Worm (Caenorhabditis elegans) whole organism, dauer: ENCODE data around the gene clec-228.
"Not testable (repeated sequence)": the region's sequence is repeated elsewhere in the genome, so short reads cannot be mapped to it uniquely, and the experiment has no call there.

ENCODE experiments used
- unc-62 ChIP-seq: sonication (generic microtip); optimal IDR thresholded peaks from 2 replicates; lab custom pipeline; 2017; ENCODE audit warnings: missing biosample characterization, missing genetic modification reagents, missing genetic modification characterization

clec-228 gene

ce11 chrV:15337405-15337804 lies 1.9 kb downstream of the clec-228 start, which contains the start of gene wrt-7:
wrt-7 (minus strand) TSS chrV:15337505.
- no peak for TF ChIP-seq unc-62 (GFP tag; lab: Kevin White, UChicago)

- TF ChIP-seq unc-62 (GFP tag; lab: Kevin White, UChicago), result no peak
Measured at ce11 chrV:15332851-15333250, 6.4 kb downstream of the clec-228 start, which contains the start of gene srw-113. srw-113 (plus strand) TSS chrV:15333151.

- TF ChIP-seq unc-62 (GFP tag; lab: Kevin White, UChicago), result no peak
Measured at ce11 chrV:15330314-15330713, 8.9 kb downstream of the clec-228 start, which contains the start of gene srh-295. srh-295 (plus strand) TSS chrV:15330614.

DNA sequence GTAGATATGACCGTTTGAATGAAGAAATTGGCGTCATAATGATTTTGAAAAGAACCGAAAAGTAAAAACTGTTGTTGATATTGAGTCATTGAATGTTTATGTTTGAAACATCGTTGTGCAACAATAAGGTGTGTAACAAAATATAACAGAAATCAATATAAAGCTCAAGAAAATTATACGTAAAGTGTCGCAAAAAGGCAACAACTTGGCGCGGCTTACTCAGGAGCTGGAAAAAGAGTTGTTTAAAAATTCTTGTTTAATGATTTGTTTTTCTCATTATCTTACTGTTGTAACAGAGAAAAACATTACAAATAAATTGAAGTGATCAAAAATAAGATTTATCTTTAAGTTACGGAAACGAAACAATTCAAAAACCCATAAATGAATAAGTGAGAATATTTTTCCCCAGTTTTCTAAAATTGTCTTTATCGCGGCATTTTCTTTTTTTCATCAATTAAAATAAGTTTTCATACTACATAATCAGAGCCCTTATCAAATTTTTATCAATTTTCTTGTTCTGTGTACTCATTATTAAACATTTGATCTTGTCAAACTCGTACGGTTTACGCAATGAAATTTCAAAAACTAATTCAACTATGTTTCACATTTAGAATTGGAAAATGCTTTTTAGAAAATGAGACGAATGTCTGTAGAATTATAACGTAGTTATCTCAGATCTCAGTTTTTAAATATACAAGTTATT lies 11.4 kb downstream of the clec-228 start, which contains the start of gene ZK1037.6:
ZK1037.6 (minus strand) TSS at position 51 of the 703 bp plus-strand sequence.
- TF ChIP-seq unc-62 (GFP tag; lab: Kevin White, UChicago), result no peak

DNA sequence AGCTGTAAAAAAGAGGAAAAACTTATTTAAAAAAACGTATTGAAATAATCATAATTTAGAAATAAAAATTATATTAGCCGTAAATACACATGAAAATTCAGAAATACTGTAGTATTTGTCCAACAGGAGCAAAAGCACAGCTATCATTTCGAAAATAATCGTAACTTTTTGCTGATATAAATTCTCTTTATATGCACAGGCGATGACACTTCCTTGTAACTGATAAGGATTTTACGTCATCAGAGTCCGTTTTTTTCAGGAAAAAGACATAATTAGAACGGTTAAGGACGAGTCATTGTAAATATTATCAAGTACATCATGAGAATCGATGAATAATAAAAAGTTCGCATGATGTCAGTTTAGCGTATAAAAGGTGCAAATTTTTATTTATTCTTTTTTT lies 15.8 kb downstream of the clec-228 start:
- no peak for TF ChIP-seq unc-62 (GFP tag; lab: Kevin White, UChicago)

- TF ChIP-seq unc-62 (GFP tag; lab: Kevin White, UChicago), result not testable (repeated sequence)
Measured at ce11 chrV:15322653-15323052, 16.6 kb downstream of the clec-228 start, which contains the start of gene nhr-247. nhr-247 (plus strand) TSS chrV:15322982.

- TF ChIP-seq unc-62 (GFP tag; lab: Kevin White, UChicago), result no peak
Measured at ce11 chrV:15318638-15319037, 20.6 kb downstream of the clec-228 start, which contains the start of gene nhr-291. nhr-291 (plus strand) TSS chrV:15318961.

DNA sequence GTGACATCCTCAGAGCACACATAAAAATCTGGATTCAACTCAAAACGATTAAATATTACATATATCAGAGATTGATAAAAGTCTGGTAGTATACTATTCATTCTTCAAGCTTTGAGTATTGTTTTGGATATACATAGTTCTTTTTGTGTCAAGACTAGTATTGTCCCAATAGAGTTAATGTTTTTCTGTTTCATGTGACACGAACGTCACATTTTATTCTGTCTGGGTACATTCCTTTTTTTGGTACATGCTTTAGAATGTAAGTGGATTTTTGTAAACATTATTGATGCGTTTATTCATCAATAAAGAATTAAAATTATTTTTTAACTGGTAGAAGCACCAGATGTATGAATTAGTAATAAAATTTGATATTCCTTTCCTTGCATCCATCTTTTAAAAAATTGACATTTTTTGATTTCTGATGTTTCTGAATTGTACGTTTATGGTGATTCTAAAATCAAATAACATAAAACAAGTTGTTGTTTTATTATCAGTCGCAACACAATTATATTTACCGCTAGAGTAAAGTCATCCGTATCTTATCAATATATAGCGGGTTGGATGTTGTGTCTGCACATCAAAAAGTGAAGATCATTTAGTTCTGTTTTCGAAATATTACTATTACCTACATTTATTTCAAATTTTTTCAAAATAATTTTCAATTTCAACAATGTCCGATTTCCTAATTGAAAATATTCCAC lies 23.3 kb downstream of the clec-228 start, which contains the start of the genes srt-22 and nhr-246:
srt-22 (minus strand) TSS at position 101 of the 701 bp plus-strand sequence.
nhr-246 (plus strand) TSS at position 651 of the 701 bp plus-strand sequence.
- no peak for TF ChIP-seq unc-62 (GFP tag; lab: Kevin White, UChicago)

- no peak for TF ChIP-seq unc-62 (GFP tag; lab: Kevin White, UChicago)
Measured at ce11 chrV:15313529-15313928, 25.7 kb downstream of the clec-228 start.

- no peak for TF ChIP-seq unc-62 (GFP tag; lab: Kevin White, UChicago)
Measured at ce11 chrV:15310780-15311179, 28.5 kb downstream of the clec-228 start, which contains the start of gene irld-62. irld-62 (plus strand) TSS chrV:15311080.

- no peak for TF ChIP-seq unc-62 (GFP tag; lab: Kevin White, UChicago)
Measured at ce11 chrV:15309011-15309410, 30.3 kb downstream of the clec-228 start, which contains the start of gene srz-10. srz-10 (minus strand) TSS chrV:15309098.

ce11 chrV:15306745-15307144 lies 32.5 kb downstream of the clec-228 start, which contains the start of gene T26H8.4:
T26H8.4 (minus strand) TSS chrV:15306845.
- no peak for TF ChIP-seq unc-62 (GFP tag; lab: Kevin White, UChicago)

DNA sequence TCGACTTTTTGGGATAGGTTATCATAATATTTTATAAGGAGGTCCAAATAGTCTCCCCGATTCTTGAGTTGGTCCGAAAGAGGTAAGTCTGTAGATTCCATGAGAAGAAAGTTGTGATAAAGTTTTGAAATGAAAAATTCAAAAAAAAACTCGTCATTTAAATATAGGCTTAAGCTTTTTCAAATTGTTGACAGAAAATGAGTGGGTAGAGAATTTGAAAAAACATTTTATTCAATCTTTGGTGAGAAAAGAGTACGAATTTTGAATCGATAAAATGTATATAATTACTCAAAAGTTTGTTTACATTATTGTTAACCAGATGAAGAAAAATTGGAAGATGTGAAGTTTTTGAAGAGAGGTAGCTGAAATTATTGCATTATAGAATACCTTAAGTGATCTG lies 33.8 kb downstream of the clec-228 start, which contains the start of gene T26H8.5:
T26H8.5 (minus strand) TSS at position 101 of the 400 bp plus-strand sequence.
- no peak for TF ChIP-seq unc-62 (GFP tag; lab: Kevin White, UChicago)

DNA sequence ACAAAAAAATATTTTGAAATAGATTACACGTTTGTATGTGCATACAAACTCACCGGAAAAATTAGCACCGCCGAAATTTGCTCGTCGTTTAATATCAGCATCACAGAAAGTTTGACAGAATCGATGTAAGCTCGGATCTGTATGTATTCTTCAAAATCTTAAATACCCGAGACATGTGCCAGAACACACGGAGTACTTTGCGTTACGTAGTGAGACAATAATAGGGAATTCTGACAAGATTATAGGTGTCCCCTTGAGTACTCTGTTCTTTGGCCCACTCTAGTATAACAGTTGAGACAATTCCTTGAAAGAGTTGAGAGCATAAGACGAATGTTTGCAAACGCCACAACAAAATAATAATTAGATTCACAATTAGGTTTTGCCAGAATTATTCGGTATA lies 35.6 kb downstream of the clec-228 start, which contains the start of gene srx-48:
srx-48 (minus strand) TSS at position 101 of the 400 bp plus-strand sequence.
- TF ChIP-seq unc-62 (GFP tag; lab: Kevin White, UChicago), result no peak

DNA sequence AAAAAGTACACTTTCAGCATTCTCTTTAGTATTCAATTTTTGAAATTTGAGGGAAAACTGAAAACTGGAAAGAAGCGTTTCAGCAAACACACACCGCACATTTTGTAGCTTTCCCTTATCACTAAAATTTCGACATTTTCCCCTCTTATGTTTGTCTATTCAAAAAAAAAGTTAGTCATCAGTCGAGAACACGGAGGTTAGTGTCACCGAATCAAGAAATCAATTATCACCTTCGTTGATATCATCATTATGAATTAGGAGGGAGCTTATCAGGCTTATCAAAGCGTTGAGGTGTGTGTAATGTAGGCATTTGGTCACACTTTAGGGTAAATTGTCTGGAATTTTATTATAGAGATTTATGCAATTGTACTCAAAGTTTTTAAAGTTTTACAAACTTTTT lies 40.7 kb downstream of the clec-228 start, which contains the start of gene cpr-3:
cpr-3 (minus strand) TSS at position 104 of the 400 bp plus-strand sequence.
- TF ChIP-seq unc-62 (GFP tag; lab: Kevin White, UChicago), result no peak
